Worm (Caenorhabditis elegans) whole organism, L2 larva: ENCODE measurements around the gene algn-8.
A peak's percentile ranks its signal among the peaks of the same experiment; 100 is the strongest.

Experiments
- C34F6.9 ChIP-seq: fragments of 150-350 bp; optimal IDR thresholded peaks from 2 replicates; lab custom pipeline; 2014; ENCODE audit warnings: missing biosample characterization, missing genetic modification characterization
- F13H6.1 ChIP-seq: sonication (generic microtip); optimal IDR thresholded peaks from 2 replicates; lab custom pipeline; 2016; ENCODE audit warnings: missing genetic modification characterization, missing compliant biosample characterization
- R02D3.7 ChIP-seq: fragments of 150-350 bp; optimal IDR thresholded peaks from 2 replicates; lab custom pipeline; 2014; ENCODE audit warnings: missing biosample characterization, missing genetic modification characterization
- ZK546.5 ChIP-seq: sonication (generic microtip); optimal IDR thresholded peaks from 2 replicates; lab custom pipeline; 2017; ENCODE audit warnings: missing biosample characterization, missing genetic modification characterization
- alr-1 ChIP-seq: fragments of 150-350 bp; optimal IDR thresholded peaks from 2 replicates; lab custom pipeline; 2014; ENCODE audit warnings: missing biosample characterization, missing genetic modification characterization
- aly-2 ChIP-seq: fragments of 150-350 bp; optimal IDR thresholded peaks from 2 replicates; lab custom pipeline; 2014; ENCODE audit warnings: missing biosample characterization, missing genetic modification characterization
- ceh-16 ChIP-seq: fragments of 150-350 bp; optimal IDR thresholded peaks from 2 replicates; lab custom pipeline; 2014; ENCODE audit warnings: missing biosample characterization, missing genetic modification characterization
- ceh-82 ChIP-seq: fragments of 150-350 bp; optimal IDR thresholded peaks from 2 replicates; lab custom pipeline; 2014; ENCODE audit warnings: missing biosample characterization, missing genetic modification characterization
- crh-2 ChIP-seq: sonication (generic microtip); optimal IDR thresholded peaks from 2 replicates; lab custom pipeline; 2017; ENCODE audit warnings: missing biosample characterization, missing genetic modification characterization
- dmd-4 ChIP-seq: sonication (generic microtip); optimal IDR thresholded peaks from 2 replicates; lab custom pipeline; 2017; ENCODE audit warnings: missing biosample characterization, missing genetic modification characterization
- elt-3 ChIP-seq: sonication (generic microtip); optimal IDR thresholded peaks from 2 replicates; lab custom pipeline; 2017; ENCODE audit warnings: missing biosample characterization, missing genetic modification characterization
- lin-11 ChIP-seq: fragments of 150-350 bp; sonication (generic microtip); optimal IDR thresholded peaks from 2 replicates; lab custom pipeline; 2014; ENCODE audit warnings: missing biosample characterization, missing genetic modification characterization, inconsistent platforms, mixed read lengths
- lin-13 ChIP-seq: fragments of 150-350 bp; optimal IDR thresholded peaks from 2 replicates; lab custom pipeline; 2014; ENCODE audit warnings: missing biosample characterization, missing genetic modification reagents, missing genetic modification characterization
- lsy-2 ChIP-seq, 2 experiments: fragments of 150-350 bp in 1 of 2; sonication (generic microtip) in 1 of 2; optimal IDR thresholded peaks; 2 replicates each; lab custom pipeline; 2014 to 2017; ENCODE audit warnings: missing biosample characterization in 2 of 2, missing genetic modification characterization in 2 of 2
- mab-5 ChIP-seq: fragments of 150-350 bp; optimal IDR thresholded peaks from 2 replicates; lab custom pipeline; 2014; ENCODE audit warnings: missing biosample characterization, missing genetic modification characterization
- mbf-1 ChIP-seq: sonication (generic microtip); optimal IDR thresholded peaks from 2 replicates; lab custom pipeline; 2017; ENCODE audit warnings: missing biosample characterization, missing genetic modification characterization
- nhr-10 ChIP-seq: sonication (generic microtip); optimal IDR thresholded peaks from 2 replicates; lab custom pipeline; 2017; ENCODE audit warnings: missing biosample characterization, missing genetic modification characterization
- nhr-11 ChIP-seq: fragments of 150-350 bp; optimal IDR thresholded peaks from 2 replicates; lab custom pipeline; 2014; ENCODE audit warnings: missing biosample characterization, missing genetic modification characterization
- nhr-12 ChIP-seq: fragments of 150-350 bp; optimal IDR thresholded peaks from 2 replicates; lab custom pipeline; 2014; ENCODE audit warnings: missing biosample characterization, missing genetic modification characterization
- nhr-23 ChIP-seq: fragments of 150-350 bp; optimal IDR thresholded peaks from 2 replicates; lab custom pipeline; 2014; ENCODE audit warnings: missing biosample characterization, missing genetic modification reagents, missing genetic modification characterization
- nhr-237 ChIP-seq: fragments of 150-350 bp; optimal IDR thresholded peaks from 2 replicates; lab custom pipeline; 2014; ENCODE audit warnings: missing biosample characterization, missing genetic modification characterization
- nhr-25 ChIP-seq: fragments of 150-350 bp; sonication (generic microtip); optimal IDR thresholded peaks from 3 replicates; lab custom pipeline; 2014; ENCODE audit warnings: missing biosample characterization, missing genetic modification characterization
- nhr-6 ChIP-seq: fragments of 150-350 bp; optimal IDR thresholded peaks from 2 replicates; lab custom pipeline; 2014; ENCODE audit warnings: missing biosample characterization, missing genetic modification characterization
- nhr-77 ChIP-seq: fragments of 150-350 bp; optimal IDR thresholded peaks from 2 replicates; lab custom pipeline; 2014; ENCODE audit warnings: missing biosample characterization, missing genetic modification characterization
- skn-1 ChIP-seq: sonication (generic microtip); optimal IDR thresholded peaks from 2 replicates; lab custom pipeline; 2017; ENCODE audit warnings: missing biosample characterization, missing genetic modification characterization
- sma-3 ChIP-seq: sonication (generic microtip); optimal IDR thresholded peaks from 2 replicates; lab custom pipeline; 2016; ENCODE audit warnings: missing genetic modification reagents, missing genetic modification characterization, missing compliant biosample characterization
- snpc-4 ChIP-seq: fragments of 150-350 bp; optimal IDR thresholded peaks from 2 replicates; lab custom pipeline; 2014; ENCODE audit warnings: missing biosample characterization, missing genetic modification characterization
- unc-39 ChIP-seq: fragments of 150-350 bp; optimal IDR thresholded peaks from 2 replicates; lab custom pipeline; 2014; ENCODE audit warnings: missing biosample characterization, missing genetic modification characterization
- unc-62 ChIP-seq: fragments of 150-350 bp; optimal IDR thresholded peaks from 2 replicates; lab custom pipeline; 2014; ENCODE audit warnings: missing biosample characterization, missing genetic modification reagents, missing genetic modification characterization
- zag-1 ChIP-seq: fragments of 150-350 bp; optimal IDR thresholded peaks from 2 replicates; lab custom pipeline; 2014; ENCODE audit warnings: missing biosample characterization, missing genetic modification characterization
- ztf-1 ChIP-seq: fragments of 200-800 bp; sonication (Bioruptor generic); conservative IDR thresholded peaks from 2 replicates; pipeline ENCODE4 v1.3.6; 2022; ENCODE audit warnings: missing genetic modification characterization, missing compliant biosample characterization
- ztf-11 ChIP-seq: sonication (generic microtip); optimal IDR thresholded peaks from 2 replicates; lab custom pipeline; 2017; ENCODE audit warnings: missing biosample characterization, missing genetic modification characterization
- ztf-4 ChIP-seq: fragments of 150-350 bp; optimal IDR thresholded peaks from 2 replicates; lab custom pipeline; 2014; ENCODE audit warnings: missing biosample characterization, missing genetic modification characterization

The algn-8 gene

DNA sequence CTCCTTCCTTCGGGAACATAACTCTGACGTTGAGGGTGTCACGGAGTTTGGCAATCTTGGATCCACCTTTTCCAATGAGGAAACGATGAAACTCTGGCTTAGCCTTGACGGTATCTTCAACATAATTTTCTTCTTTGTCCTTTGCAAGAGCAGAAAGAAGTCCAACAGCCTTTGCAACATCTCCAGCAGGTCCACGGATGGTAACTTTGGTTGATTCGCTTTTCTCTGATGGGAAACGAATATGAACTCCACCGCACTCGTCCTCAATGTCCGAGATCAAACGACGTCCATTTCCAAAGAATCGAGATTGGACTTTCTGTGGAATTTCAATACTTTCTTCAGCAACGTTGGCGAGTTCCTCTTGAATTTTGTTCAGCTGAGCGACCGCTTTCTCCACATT lies 2.3 kb upstream of the algn-8 start:
- TF ChIP-seq nhr-6 (tag; lab: Kevin White, UChicago) = no peak
- no peak for TF ChIP-seq nhr-12 (tag; lab: Kevin White, UChicago)
- no peak for TF ChIP-seq dmd-4
- TF ChIP-seq F13H6.1 (tag; lab: Kevin White, UChicago) = no peak
- TF ChIP-seq nhr-10 (tag; lab: Kevin White, UChicago) = no peak
- TF ChIP-seq elt-3 (tag; lab: Kevin White, UChicago) = no peak
- TF ChIP-seq ceh-82 = no peak
- no peak for TF ChIP-seq nhr-11 (tag; lab: Kevin White, UChicago)
- TF ChIP-seq alr-1 = no peak
- no peak for TF ChIP-seq mbf-1 (tag; lab: Kevin White, UChicago)
- no peak for TF ChIP-seq nhr-25 (tag; lab: Kevin White, UChicago)
- no peak for TF ChIP-seq R02D3.7 (tag; lab: Kevin White, UChicago)

- TF ChIP-seq sma-3 (peak; percentile 64), nhr-25 (tag; lab: Kevin White, UChicago) (peak; percentile 31), ztf-4 (tag; lab: Kevin White, UChicago) (no peak)
- TF ChIP-seq, all 48 proteins: peak for 2
These were observed 5.4 kb downstream of the algn-8 start, which contains the start of gene C08H9.15 for ce11 chrII:9880826-9881225. Gene C08H9.15 (plus strand): TSS chrII:9881193.

DNA sequence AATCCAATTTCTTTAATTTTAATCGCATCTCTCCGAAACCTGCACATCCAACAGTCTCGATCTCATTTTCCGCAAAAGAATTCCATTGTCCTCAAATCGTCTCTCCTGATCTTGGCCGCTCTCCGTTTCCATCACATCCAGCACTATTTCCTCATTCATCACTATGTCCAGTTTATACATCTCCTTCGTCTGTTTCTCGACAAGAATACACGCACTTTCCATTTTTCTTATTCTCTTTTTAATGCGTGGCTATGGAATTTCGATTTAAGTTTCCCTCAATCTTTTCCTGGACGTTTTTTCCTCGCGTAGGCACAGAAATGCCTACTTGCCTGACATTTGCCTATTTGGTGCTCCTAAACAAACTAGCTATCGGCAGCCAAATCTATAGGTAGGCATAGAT lies 6.4 kb downstream of the algn-8 start:
- TF ChIP-seq nhr-10 (tag; lab: Kevin White, UChicago) = no peak
- TF ChIP-seq F13H6.1 (tag; lab: Kevin White, UChicago) = no peak
- TF ChIP-seq ZK546.5 (tag; lab: Kevin White, UChicago) = no peak
- TF ChIP-seq zag-1 (tag; lab: Kevin White, UChicago) = no peak
- TF ChIP-seq C34F6.9 (tag; lab: Kevin White, UChicago) = no peak
- no peak for TF ChIP-seq crh-2
- no peak for TF ChIP-seq nhr-237 (tag; lab: Kevin White, UChicago)
- TF ChIP-seq lin-13 (GFP tag; lab: Kevin White, UChicago) = no peak

- TF ChIP-seq unc-39 (tag; lab: Kevin White, UChicago) (no peak), lin-11 (tag; lab: Kevin White, UChicago) (no peak), mbf-1 (tag; lab: Kevin White, UChicago) (no peak), nhr-6 (tag; lab: Kevin White, UChicago) (no peak), F13H6.1 (tag; lab: Kevin White, UChicago) (no peak), nhr-25 (tag; lab: Kevin White, UChicago) (no peak)
These were observed 11.6 kb downstream of the algn-8 start, which contains the start of the genes chil-2 and ctsa-3.2 for ce11 chrII:9874508-9875229. Gene chil-2 (minus strand): TSS chrII:9874608. Gene ctsa-3.2 (plus strand): TSS chrII:9875179.

ce11 chrII:9872961-9873360 lies 13.3 kb downstream of the algn-8 start, which contains the start of gene chil-8:
Gene chil-8 (minus strand): TSS chrII:9873061.
- TF ChIP-seq nhr-12 (tag; lab: Kevin White, UChicago) (no peak), nhr-77 (tag; lab: Kevin White, UChicago) (no peak), ceh-16 (tag; lab: Kevin White, UChicago) (no peak), aly-2 (tag; lab: Kevin White, UChicago) (no peak), snpc-4 (tag; lab: Kevin White, UChicago) (no peak), unc-62 (GFP tag; lab: Kevin White, UChicago) (no peak), ztf-1 (GFP tag; lab: Robert Waterston, UW) (no peak), dmd-4 (no peak), ztf-11 (no peak), nhr-11 (tag; lab: Kevin White, UChicago) (no peak), mab-5 (no peak), lsy-2 (tag; optimal IDR thresholded peaks at IDR 0.05; lab: Kevin White, UChicago) (no peak), skn-1 (tag; lab: Kevin White, UChicago) (no peak), crh-2 (no peak), C34F6.9 (tag; lab: Kevin White, UChicago) (no peak), nhr-23 (tag; lab: Kevin White, UChicago) (no peak)
